Fruit fly (Drosophila melanogaster) whole organism, embryonic: ENCODE results near the gene CG4456.

Experiments
- B-H2 ChIP-seq: fragments of 200-800 bp; sonication (Bioruptor generic); optimal IDR thresholded peaks from 2 replicates; lab custom pipeline; 2018; ENCODE audit warnings: missing biosample characterization, mild to moderate bottlenecking, missing genetic modification characterization
- CG10654 ChIP-seq: fragments of 200-800 bp; sonication (Bioruptor generic); optimal IDR thresholded peaks from 2 replicates; lab custom pipeline; 2016; ENCODE audit warnings: missing biosample characterization, missing genetic modification characterization
- CG10979 ChIP-seq: fragments of 200-800 bp; sonication (Bioruptor generic); optimal IDR thresholded peaks from 2 replicates; lab custom pipeline; 2018; ENCODE audit warnings: missing biosample characterization, mild to moderate bottlenecking, missing genetic modification characterization, moderate library complexity
- CG11456 ChIP-seq: fragments of 200-800 bp; sonication (Bioruptor generic); IDR thresholded peaks from 3 replicates; pipeline ENCODE4 v1.3.6; 2022; ENCODE audit warnings: missing biosample characterization, missing genetic modification characterization
- CG12104 ChIP-seq: fragments of 200-800 bp; sonication (Bioruptor generic); optimal IDR thresholded peaks from 3 replicates; lab custom pipeline; 2016; ENCODE audit warnings: missing biosample characterization, missing genetic modification characterization
- CG12219 ChIP-seq: fragments of 200-800 bp; sonication (Bioruptor generic); optimal IDR thresholded peaks from 3 replicates; lab custom pipeline; 2018; ENCODE audit warnings: missing biosample characterization, mild to moderate bottlenecking, missing genetic modification characterization
- CG12744 ChIP-seq: fragments of 200-800 bp; sonication (Bioruptor generic); optimal IDR thresholded peaks from 2 replicates; lab custom pipeline; 2016; ENCODE audit warnings: missing biosample characterization, missing genetic modification characterization
- CG13775 ChIP-seq: fragments of 200-800 bp; sonication (Bioruptor generic); optimal IDR thresholded peaks from 3 replicates; lab custom pipeline; 2017; ENCODE audit warnings: missing biosample characterization, mild to moderate bottlenecking, missing genetic modification characterization
- CG14667 ChIP-seq: fragments of 200-800 bp; sonication (Bioruptor generic); IDR thresholded peaks from 2 replicates; pipeline ENCODE4 v1.3.6; 2022; ENCODE audit warnings: missing biosample characterization, missing genetic modification characterization
- CG14860 ChIP-seq: fragments of 200-800 bp; sonication (Bioruptor generic); IDR thresholded peaks from 3 replicates; pipeline ENCODE4 v1.3.6; 2022; ENCODE audit warnings: missing biosample characterization, missing genetic modification characterization; ENCODE audit not compliant: partially characterized antibody
- CG15011 ChIP-seq: fragments of 200-800 bp; sonication (Bioruptor generic); optimal IDR thresholded peaks from 3 replicates; lab custom pipeline; 2018; ENCODE audit warnings: missing biosample characterization, mild to moderate bottlenecking, missing genetic modification characterization
- CG15479 ChIP-seq: fragments of 200-800 bp; sonication (Bioruptor generic); optimal IDR thresholded peaks from 3 replicates; lab custom pipeline; 2019; ENCODE audit warnings: missing biosample characterization, mild to moderate bottlenecking, missing genetic modification characterization, moderate library complexity
- CG1603 ChIP-seq: fragments of 200-800 bp; sonication (Bioruptor generic); optimal IDR thresholded peaks from 2 replicates; lab custom pipeline; 2019; ENCODE audit warnings: missing biosample characterization, mild to moderate bottlenecking, missing genetic modification characterization, moderate library complexity
- CG17385 ChIP-seq: fragments of 200-800 bp; sonication (Bioruptor generic); optimal IDR thresholded peaks from 3 replicates; lab custom pipeline; 2018; ENCODE audit warnings: missing biosample characterization, mild to moderate bottlenecking, missing genetic modification characterization
- CG18011 ChIP-seq: fragments of 200-800 bp; sonication (Bioruptor generic); optimal IDR thresholded peaks from 2 replicates; lab custom pipeline; 2017; ENCODE audit warnings: missing biosample characterization, missing genetic modification characterization, mild to moderate bottlenecking, moderate library complexity, missing genotype
- CG18262 ChIP-seq: fragments of 200-800 bp; optimal IDR thresholded peaks from 3 replicates; lab custom pipeline; 2019; ENCODE audit warnings: missing biosample characterization, mild to moderate bottlenecking, missing genetic modification characterization, moderate library complexity
- CG18619 ChIP-seq: fragments of 200-800 bp; sonication (Bioruptor generic); optimal IDR thresholded peaks from 3 replicates; lab custom pipeline; 2017; ENCODE audit warnings: missing biosample characterization, mild to moderate bottlenecking, missing genetic modification characterization
- CG2712 ChIP-seq: fragments of 200-800 bp; optimal IDR thresholded peaks from 3 replicates; lab custom pipeline; 2019; ENCODE audit warnings: missing biosample characterization, mild to moderate bottlenecking, missing genetic modification characterization, moderate library complexity
- CG30020 ChIP-seq: fragments of 200-800 bp; optimal IDR thresholded peaks from 2 replicates; lab custom pipeline; 2019; ENCODE audit warnings: missing biosample characterization, mild to moderate bottlenecking, missing genetic modification characterization, moderate library complexity
- CG34376 ChIP-seq: fragments of 200-800 bp; sonication (Bioruptor generic); optimal IDR thresholded peaks from 2 replicates; lab custom pipeline; 2018; ENCODE audit warnings: missing biosample characterization, mild to moderate bottlenecking, missing genetic modification characterization
- CG3847 ChIP-seq: fragments of 200-800 bp; sonication (Bioruptor generic); IDR thresholded peaks from 2 replicates; pipeline ENCODE4 v1.3.6; 2022; ENCODE audit warnings: missing biosample characterization, missing genetic modification characterization
- CG4328 ChIP-seq: fragments of 200-800 bp; sonication (Bioruptor generic); optimal IDR thresholded peaks from 3 replicates; lab custom pipeline; 2017; ENCODE audit warnings: missing biosample characterization, missing genetic modification reagents, missing genetic modification characterization
- CG4730 ChIP-seq: fragments of 200-800 bp; sonication (Bioruptor generic); IDR thresholded peaks from 2 replicates; pipeline ENCODE4 v1.3.6; 2022; ENCODE audit warnings: missing biosample characterization, missing genetic modification characterization
- CG6689 ChIP-seq: fragments of 200-800 bp; sonication (Bioruptor generic); IDR thresholded peaks from 2 replicates; pipeline ENCODE4 v1.3.6; 2022; ENCODE audit warnings: missing biosample characterization, missing genetic modification characterization
- CG7271 ChIP-seq: fragments of 200-800 bp; sonication (Bioruptor generic); optimal IDR thresholded peaks from 2 replicates; lab custom pipeline; 2018; ENCODE audit warnings: missing biosample characterization, mild to moderate bottlenecking, missing genetic modification characterization, moderate library complexity
- CG7556 ChIP-seq: fragments of 200-800 bp; sonication (Bioruptor generic); optimal IDR thresholded peaks from 2 replicates; lab custom pipeline; 2017; ENCODE audit warnings: missing biosample characterization, mild to moderate bottlenecking, missing genetic modification characterization
- CG9437 ChIP-seq: fragments of 200-800 bp; sonication (Bioruptor generic); optimal IDR thresholded peaks from 2 replicates; lab custom pipeline; 2018; ENCODE audit warnings: missing biosample characterization, mild to moderate bottlenecking, missing genetic modification characterization
- CG9727 ChIP-seq: fragments of 200-800 bp; sonication (Bioruptor generic); optimal IDR thresholded peaks from 3 replicates; lab custom pipeline; 2017; ENCODE audit warnings: missing biosample characterization, mild to moderate bottlenecking, missing genetic modification characterization
- Dbx ChIP-seq: fragments of 200-800 bp; sonication (Bioruptor generic); IDR thresholded peaks from 3 replicates; pipeline ENCODE4 v1.3.6; 2022; ENCODE audit warnings: missing biosample characterization, missing genetic modification characterization
- Dll ChIP-seq: fragments of 200-800 bp; sonication (Bioruptor generic); IDR thresholded peaks from 4 replicates; pipeline ENCODE4 v1.3.6; 2022; ENCODE audit warnings: missing biosample characterization, missing genetic modification characterization; ENCODE audit not compliant: partially characterized antibody
- Hr3 ChIP-seq: fragments of 200-800 bp; sonication (Bioruptor generic); optimal IDR thresholded peaks from 3 replicates; lab custom pipeline; 2016; ENCODE audit warnings: missing biosample characterization, missing genetic modification characterization
- Myb ChIP-seq: fragments of 200-800 bp; sonication (Bioruptor generic); optimal IDR thresholded peaks from 2 replicates; lab custom pipeline; 2016; ENCODE audit warnings: missing biosample characterization, missing genetic modification characterization
- Optix ChIP-seq: fragments of 200-800 bp; sonication (Bioruptor generic); IDR thresholded peaks from 3 replicates; pipeline ENCODE4 v1.3.6; 2022; ENCODE audit warnings: missing biosample characterization, missing genetic modification characterization
- Spps ChIP-seq: fragments of 200-800 bp; sonication (Bioruptor generic); optimal IDR thresholded peaks from 2 replicates; lab custom pipeline; 2018; ENCODE audit warnings: missing biosample characterization, mild to moderate bottlenecking, missing genetic modification characterization
- Ssrp ChIP-seq: fragments of 200-800 bp; sonication (Bioruptor generic); optimal IDR thresholded peaks from 2 replicates; lab custom pipeline; 2018; ENCODE audit warnings: missing biosample characterization, mild to moderate bottlenecking, missing genetic modification characterization, moderate library complexity
- chinmo ChIP-seq: fragments of 200-800 bp; sonication (Bioruptor generic); IDR thresholded peaks from 4 replicates; pipeline ENCODE4 v1.3.6; 2022; ENCODE audit warnings: missing biosample characterization, missing genetic modification characterization; ENCODE audit not compliant: partially characterized antibody
- ci ChIP-seq: fragments of 200-800 bp; sonication (Bioruptor generic); IDR thresholded peaks from 3 replicates; pipeline ENCODE4 v1.3.6; 2022; ENCODE audit warnings: missing biosample characterization, missing genetic modification characterization
- grau ChIP-seq: fragments of 200-800 bp; optimal IDR thresholded peaks from 3 replicates; lab custom pipeline; 2019; ENCODE audit warnings: missing biosample characterization, mild to moderate bottlenecking, missing genetic modification characterization, moderate library complexity
- hb ChIP-seq: fragments of 200-800 bp; sonication (Bioruptor generic); IDR thresholded peaks from 3 replicates; pipeline ENCODE4 v1.3.6; 2022; ENCODE audit warnings: missing biosample characterization, missing genetic modification characterization; ENCODE audit not compliant: partially characterized antibody
- hth ChIP-seq: fragments of >200 bp; optimal IDR thresholded peaks from 2 replicates; lab custom pipeline; 2017; ENCODE audit warnings: inconsistent platforms
- ind ChIP-seq: fragments of 200-800 bp; sonication (Bioruptor generic); optimal IDR thresholded peaks from 3 replicates; lab custom pipeline; 2016; ENCODE audit warnings: missing biosample characterization, missing genetic modification characterization
- lilli ChIP-seq: fragments of 200-800 bp; sonication (Bioruptor generic); optimal IDR thresholded peaks from 3 replicates; lab custom pipeline; 2016; ENCODE audit warnings: missing biosample characterization, missing genetic modification characterization
- sc ChIP-seq, 3 experiments: fragments of >200 bp in 2 of 3; fragments of 200-800 bp in 1 of 3; sonication (Bioruptor generic) in 1 of 3; optimal IDR thresholded peaks; 2 replicates in 2 of 3; 3 replicates in 1 of 3; lab custom pipeline; 2017; ENCODE audit warnings: mild to moderate bottlenecking in 1 of 3, missing biosample characterization in 1 of 3, missing genetic modification characterization in 1 of 3, missing genetic modification reagents in 1 of 3
- scrt ChIP-seq: fragments of 200-800 bp; sonication (Bioruptor generic); optimal IDR thresholded peaks from 2 replicates; lab custom pipeline; 2018; ENCODE audit warnings: missing biosample characterization, mild to moderate bottlenecking, missing genetic modification characterization, moderate library complexity
- slp2 ChIP-seq: fragments of 200-800 bp; sonication (Bioruptor generic); optimal IDR thresholded peaks from 2 replicates; lab custom pipeline; 2016; ENCODE audit warnings: missing biosample characterization, missing genetic modification characterization
- tna ChIP-seq: fragments of 200-800 bp; sonication (Bioruptor generic); IDR thresholded peaks from 2 replicates; pipeline ENCODE4 v1.3.6; 2022; ENCODE audit warnings: missing biosample characterization, missing genetic modification characterization; ENCODE audit not compliant: partially characterized antibody
- vfl ChIP-seq: fragments of 200-800 bp; sonication (Bioruptor generic); optimal IDR thresholded peaks from 2 replicates; lab custom pipeline; 2016; ENCODE audit warnings: missing biosample characterization, missing genetic modification characterization
- zfh1 ChIP-seq: fragments of 200-800 bp; sonication (Bioruptor generic); IDR thresholded peaks from 3 replicates; pipeline ENCODE4 v1.3.6; 2022; ENCODE audit warnings: missing biosample characterization, missing genetic modification characterization

CG4456 gene

dm6 chr3L:9366850-9367430 lies 5.6 kb upstream of the CG4456 start, which contains the start of the genes Klp67A and CG4452 (continued):
- TF ChIP-seq Spps (tag; lab: Kevin White, UChicago) (peak; percentile 27), CG6689 (GFP tag; lab: Robert Waterston, UW) (peak; percentile 25; the same call in 1 of the 2 replicates), CG11456 (0 out of 3 replicates have a peak, but pooled peaks have one; percentile 4), CG4328 (GFP tag; lab: Kevin White, UChicago) (no peak), CG14860 (GFP tag; lab: Robert Waterston, UW) (peak; percentile 94), hb (GFP tag; lab: Robert Waterston, UW) (peak; percentile 92; the same call in 2 of the 3 replicates), CG18262 (tag; lab: Kevin White, UChicago) (peak; percentile 68), CG10979 (tag; lab: Kevin White, UChicago) (peak; percentile 22), CG12219 (GFP tag; lab: Kevin White, UChicago) (no peak), CG4730 (GFP tag; lab: Robert Waterston, UW) (no peak), CG15011 (GFP tag; lab: Kevin White, UChicago) (no peak), CG7271 (peak; percentile 31), chinmo (GFP tag; lab: Robert Waterston, UW) (peak; percentile 77; the same call in 1 of the 4 replicates), CG18011 (GFP tag; lab: Kevin White, UChicago) (peak; percentile 11), grau (tag; lab: Kevin White, UChicago) (peak; percentile 51), Optix (GFP tag; lab: Robert Waterston, UW) (no peak), ci (GFP tag; lab: Robert Waterston, UW) (peak; percentile 44; the same call in 1 of the 3 replicates), CG34376 (GFP tag; lab: Kevin White, UChicago) (peak; percentile 5), Dll (GFP tag; lab: Robert Waterston, UW) (peak; percentile 96), zfh1 (GFP tag; lab: Robert Waterston, UW) (0 out of 3 replicates have a peak, but pooled peaks have one; percentile 18), Myb (peak; percentile 61), CG3847 (peak; percentile 39; the same call in 1 of the 2 replicates), CG9437 (GFP tag; lab: Kevin White, UChicago) (peak; percentile 70), CG14667 (0 out of 2 replicates have a peak, but pooled peaks have one; percentile 16), CG15479 (GFP tag; lab: Kevin White, UChicago) (peak; percentile 27), scrt (GFP tag; lab: Kevin White, UChicago) (no peak), CG30020 (tag; lab: Kevin White, UChicago) (peak; percentile 79), lilli (GFP tag; lab: Kevin White, UChicago) (peak; percentile 58), hth (no peak), CG1603 (tag; lab: Kevin White, UChicago) (peak; percentile 20), CG10654 (GFP tag; lab: Kevin White, UChicago) (peak; percentile 20), slp2 (no peak), CG18619 (GFP tag; lab: Kevin White, UChicago) (peak; percentile 17), ind (GFP tag; lab: Kevin White, UChicago) (peak; percentile 36), Ssrp (tag; lab: Kevin White, UChicago) (peak; percentile 32), B-H2 (GFP tag; lab: Kevin White, UChicago) (peak; percentile 27), CG12744 (GFP tag; lab: Kevin White, UChicago) (no peak), CG17385 (GFP tag; lab: Kevin White, UChicago) (peak; percentile 5), CG9727 (GFP tag; lab: Kevin White, UChicago) (peak; percentile 67), Dbx (GFP tag; lab: Robert Waterston, UW) (0 out of 3 replicates have a peak, but pooled peaks have one; percentile 27), tna (GFP tag; lab: Robert Waterston, UW) (peak; percentile 71; the same call in 1 of the 2 replicates), CG7556 (peak; percentile 34), CG2712 (tag; lab: Kevin White, UChicago) (peak; percentile 74), CG13775 (peak; percentile 73), Hr3 (peak; percentile 43), vfl (GFP tag; lab: Kevin White, UChicago) (peak; percentile 61), sc (optimal IDR thresholded peaks at IDR 0.05; lab: Kevin White, UChicago) (no peak), sc (GFP tag; optimal IDR thresholded peaks at IDR 0.05; lab: Kevin White, UChicago) (peak; percentile 47), CG12104 (GFP tag; lab: Kevin White, UChicago) (peak; percentile 21)
